Fruit fly (Drosophila melanogaster) whole organism: ENCODE results near the gene FBXO11.

ENCODE experiments used
- pan ChIP-seq: fragments of >200 bp; optimal IDR thresholded peaks from 2 replicates; lab custom pipeline; 2017
- psq ChIP-seq: fragments of >200 bp; optimal IDR thresholded peaks from 2 replicates; lab custom pipeline; 2017

dm6 chr3R:9818295-9818694, 9.1 kb upstream of the FBXO11 start, which contains the start of gene CG9459:
- TF ChIP-seq pan: no peak
- no peak for TF ChIP-seq psq (lab: Kevin White, UChicago)
